Fruit fly (Drosophila melanogaster) whole organism, wandering third instar larva: ENCODE results near the gene Mcm3.

ENCODE experiments used
- Abd-B ChIP-seq: fragments of >200 bp; optimal IDR thresholded peaks from 2 replicates; lab custom pipeline; 2017; ENCODE audit warnings: missing biosample characterization, missing genetic modification characterization
- CG32264 ChIP-seq: fragments of 200-800 bp; sonication (Bioruptor generic); optimal IDR thresholded peaks from 2 replicates; lab custom pipeline; 2016; ENCODE audit warnings: missing biosample characterization, missing genetic modification characterization
- CG9705 ChIP-seq: fragments of 200-800 bp; sonication (Bioruptor generic); optimal IDR thresholded peaks from 2 replicates; lab custom pipeline; 2018; ENCODE audit warnings: missing biosample characterization, mild to moderate bottlenecking, missing genetic modification characterization
- CrebA ChIP-seq: fragments of 200-800 bp; sonication (Bioruptor generic); optimal IDR thresholded peaks from 2 replicates; lab custom pipeline; 2016; ENCODE audit warnings: missing biosample characterization, mild to moderate bottlenecking, missing genetic modification characterization, borderline replicate concordance
- Dfd ChIP-seq: fragments of >200 bp; optimal IDR thresholded peaks from 2 replicates; lab custom pipeline; 2017; ENCODE audit warnings: missing biosample characterization, missing genetic modification characterization
- Dif ChIP-seq: fragments of 200-275, 200-300 bp; sonication (Bioruptor generic); optimal IDR thresholded peaks from 2 replicates; lab custom pipeline; 2018; ENCODE audit warnings: missing biosample characterization, missing genetic modification characterization; ENCODE audit not compliant: partially characterized antibody
- GATAd ChIP-seq: sonication (Bioruptor generic); optimal IDR thresholded peaks from 2 replicates; lab custom pipeline; 2016; ENCODE audit warnings: missing biosample characterization, missing genetic modification characterization
- HLH106 ChIP-seq: fragments of 200-800 bp; optimal IDR thresholded peaks from 3 replicates; lab custom pipeline; 2019; ENCODE audit warnings: missing biosample characterization, mild to moderate bottlenecking, missing genetic modification characterization, moderate library complexity
- Hnf4 ChIP-seq: fragments of 200-800 bp; sonication (Bioruptor generic); optimal IDR thresholded peaks from 2 replicates; lab custom pipeline; 2016; ENCODE audit warnings: missing biosample characterization, mild to moderate bottlenecking, missing genetic modification characterization
- Hr78 ChIP-seq: fragments of >200 bp; optimal IDR thresholded peaks from 2 replicates; lab custom pipeline; 2017; ENCODE audit warnings: missing biosample characterization, missing genetic modification characterization
- Hr83 ChIP-seq: fragments of 200-300 bp; sonication (Bioruptor generic); optimal IDR thresholded peaks from 2 replicates; lab custom pipeline; 2016; ENCODE audit warnings: missing biosample characterization, mild to moderate bottlenecking, missing genetic modification characterization, moderate library complexity; ENCODE audit not compliant: poor library complexity, severe bottlenecking
- Jra ChIP-seq: sonication (Bioruptor generic); optimal IDR thresholded peaks from 2 replicates; lab custom pipeline; 2016; ENCODE audit warnings: missing biosample characterization, missing genetic modification characterization
- Mio ChIP-seq: sonication (Bioruptor generic); optimal IDR thresholded peaks from 2 replicates; lab custom pipeline; 2016; ENCODE audit warnings: missing biosample characterization, missing genetic modification characterization
- Myc ChIP-seq: fragments of >200 bp; optimal IDR thresholded peaks from 2 replicates; lab custom pipeline; 2017
- N ChIP-seq: fragments of >200 bp; optimal IDR thresholded peaks from 2 replicates; lab custom pipeline; 2018; ENCODE audit warnings: missing biosample characterization, missing external identifiers, missing genetic modification characterization
- OdsH ChIP-seq: fragments of 200-800 bp; sonication (Bioruptor generic); optimal IDR thresholded peaks from 2 replicates; lab custom pipeline; 2016; ENCODE audit warnings: missing biosample characterization, mild to moderate bottlenecking, missing genetic modification characterization
- Rel ChIP-seq, 2 experiments: fragments of 200-800 bp; sonication (Bioruptor generic) in 1 of 2; optimal IDR thresholded peaks; 2 replicates in 1 of 2; 3 replicates in 1 of 2; lab custom pipeline; 2016 to 2019; ENCODE audit warnings: mild to moderate bottlenecking in 2 of 2, missing biosample characterization in 2 of 2, missing genetic modification characterization in 2 of 2, moderate library complexity in 1 of 2
- Sp1 ChIP-seq: fragments of 200-800 bp; sonication (Bioruptor generic); optimal IDR thresholded peaks from 3 replicates; lab custom pipeline; 2019; ENCODE audit warnings: missing biosample characterization, mild to moderate bottlenecking, missing genetic modification characterization, moderate library complexity
- Vsx2 ChIP-seq: fragments of 200-300, 225-300 bp; sonication (Bioruptor generic); optimal IDR thresholded peaks from 2 replicates; lab custom pipeline; 2018; ENCODE audit warnings: missing biosample characterization, missing genetic modification characterization; ENCODE audit not compliant: partially characterized antibody
- br ChIP-seq: fragments of 200-800 bp; sonication (Bioruptor generic); optimal IDR thresholded peaks from 2 replicates; lab custom pipeline; 2016; ENCODE audit warnings: missing biosample characterization, missing genetic modification characterization
- brk ChIP-seq: fragments of 200-800 bp; sonication (Bioruptor generic); optimal IDR thresholded peaks from 2 replicates; lab custom pipeline; 2016; ENCODE audit warnings: missing biosample characterization, mild to moderate bottlenecking, missing genetic modification characterization
- dl ChIP-seq, 2 experiments: fragments of 175-275, 200-275 bp in 1 of 2; fragments of 200-275 bp in 1 of 2; sonication (Bioruptor generic); optimal IDR thresholded peaks; lab custom pipeline; 2018; ENCODE audit warnings: mild to moderate bottlenecking in 2 of 2, missing biosample characterization in 2 of 2, missing genetic modification characterization in 2 of 2, moderate library complexity in 2 of 2; ENCODE audit not compliant: partially characterized antibody in 2 of 2, insufficient read depth in 1 of 2
- dmrt93B ChIP-seq: fragments of 200-800 bp; sonication (Bioruptor generic); optimal IDR thresholded peaks from 2 replicates; lab custom pipeline; 2018; ENCODE audit warnings: missing biosample characterization, mild to moderate bottlenecking, missing genetic modification characterization
- dsf ChIP-seq: sonication (Bioruptor generic); optimal IDR thresholded peaks from 2 replicates; lab custom pipeline; 2016; ENCODE audit warnings: missing biosample characterization, missing genetic modification characterization, borderline replicate concordance
- ey ChIP-seq: fragments of 200-800 bp; sonication (Bioruptor generic); optimal IDR thresholded peaks from 2 replicates; lab custom pipeline; 2016; ENCODE audit warnings: missing biosample characterization, missing genetic modification characterization
- foxo ChIP-seq, 2 experiments: fragments of 200-800 bp; sonication (Bioruptor generic); optimal IDR thresholded peaks; 2 replicates in 1 of 2; 3 replicates in 1 of 2; lab custom pipeline; 2016 to 2017; ENCODE audit warnings: missing biosample characterization in 2 of 2, missing genetic modification characterization in 2 of 2
- fru ChIP-seq: fragments of 200-800 bp; sonication (Bioruptor generic); optimal IDR thresholded peaks from 3 replicates; lab custom pipeline; 2016; ENCODE audit warnings: missing biosample characterization, mild to moderate bottlenecking, missing genetic modification characterization
- h ChIP-seq: fragments of 200-800 bp; sonication (Bioruptor generic); optimal IDR thresholded peaks from 3 replicates; lab custom pipeline; 2016; ENCODE audit warnings: missing biosample characterization, mild to moderate bottlenecking, missing genetic modification characterization
- jim ChIP-seq: fragments of 175-275, 200-325 bp; sonication (Bioruptor generic); optimal IDR thresholded peaks from 2 replicates; lab custom pipeline; 2016; ENCODE audit warnings: missing biosample characterization, mild to moderate bottlenecking, missing genetic modification characterization
- lola ChIP-seq: fragments of >200 bp; optimal IDR thresholded peaks from 2 replicates; lab custom pipeline; 2017; ENCODE audit warnings: missing biosample characterization, missing genetic modification characterization
- pan ChIP-seq: fragments of >200 bp; optimal IDR thresholded peaks from 2 replicates; lab custom pipeline; 2017
- psq ChIP-seq: fragments of 200-800 bp; sonication (Bioruptor generic); optimal IDR thresholded peaks from 3 replicates; lab custom pipeline; 2017; ENCODE audit warnings: missing biosample characterization, mild to moderate bottlenecking, missing genetic modification characterization, moderate library complexity
- rgr ChIP-seq: fragments of 200-800 bp; sonication (Bioruptor generic); optimal IDR thresholded peaks from 3 replicates; lab custom pipeline; 2016; ENCODE audit warnings: missing biosample characterization, mild to moderate bottlenecking, missing genetic modification characterization
- sage ChIP-seq: fragments of 200-800 bp; sonication (Bioruptor generic); optimal IDR thresholded peaks from 2 replicates; lab custom pipeline; 2016; ENCODE audit warnings: missing biosample characterization, mild to moderate bottlenecking, missing genetic modification characterization
- sv ChIP-seq: fragments of 200-800 bp; sonication (Bioruptor generic); optimal IDR thresholded peaks from 3 replicates; lab custom pipeline; 2016; ENCODE audit warnings: missing biosample characterization, missing genetic modification characterization
- tai ChIP-seq: sonication (Bioruptor generic); optimal IDR thresholded peaks from 2 replicates; lab custom pipeline; 2016; ENCODE audit warnings: missing biosample characterization, missing genetic modification characterization
- usp ChIP-seq: fragments of >200 bp; optimal IDR thresholded peaks from 2 replicates; lab custom pipeline; 2017; ENCODE audit warnings: missing biosample characterization, missing genetic modification characterization
- woc ChIP-seq: sonication (Bioruptor generic); optimal IDR thresholded peaks from 2 replicates; lab custom pipeline; 2016; ENCODE audit warnings: missing biosample characterization, mild to moderate bottlenecking, missing genetic modification characterization

Mcm3 gene

DNA sequence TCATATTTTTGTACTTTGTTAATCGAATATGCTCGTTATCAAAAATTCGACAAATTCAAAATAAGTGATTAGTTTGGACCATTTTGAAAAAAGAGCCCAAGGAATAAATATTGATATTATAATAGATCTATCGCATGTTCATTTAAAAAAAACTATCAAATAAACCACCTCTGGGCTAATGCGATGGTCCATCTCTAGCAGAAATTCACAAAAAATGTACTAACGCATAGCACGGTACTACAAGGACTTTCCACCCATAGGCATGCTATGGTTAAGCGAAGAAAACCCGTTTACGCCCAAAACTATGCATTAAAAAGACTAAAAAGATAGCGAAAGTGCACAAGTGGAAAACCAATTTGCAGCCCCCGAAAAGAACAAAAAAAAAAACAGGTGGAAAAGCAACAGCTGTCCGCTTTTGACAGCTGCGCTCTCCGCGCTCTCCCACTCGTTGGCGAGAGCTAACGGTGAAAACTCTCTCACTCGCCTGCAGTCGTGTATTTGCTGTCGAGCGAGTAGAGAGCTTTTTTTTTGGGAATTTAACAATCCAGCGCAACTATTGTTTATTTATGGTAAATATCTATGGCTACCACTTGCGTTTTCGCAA lies 8.7 kb downstream of the Mcm3 start, which contains the start of gene CanB:
CanB (plus strand) TSS at position 241 of the 604 bp plus-strand sequence.
- TF ChIP-seq woc (GFP tag; lab: Kevin White, UChicago) (peak; percentile 68), br (GFP tag; lab: Kevin White, UChicago) (no peak), sv (GFP tag; lab: Kevin White, UChicago) (no peak), dmrt93B (GFP tag; lab: Kevin White, UChicago) (no peak), Sp1 (GFP tag; lab: Kevin White, UChicago) (no peak), lola (no peak), rgr (GFP tag; lab: Kevin White, UChicago) (peak; percentile 3), Hr78 (GFP tag; lab: Kevin White, UChicago) (no peak), HLH106 (tag; lab: Kevin White, UChicago) (no peak), Hnf4 (GFP tag; lab: Kevin White, UChicago) (no peak), fru (GFP tag; lab: Kevin White, UChicago) (no peak), GATAd (GFP tag; lab: Kevin White, UChicago) (no peak), usp (GFP tag; lab: Kevin White, UChicago) (no peak), foxo (GFP tag; optimal IDR thresholded peaks at IDR 0.05; lab: Kevin White, UChicago) (no peak), Mio (no peak), brk (GFP tag; lab: Kevin White, UChicago) (no peak), h (peak; percentile 23), Abd-B (GFP tag; lab: Kevin White, UChicago) (no peak), Rel (GFP tag; optimal IDR thresholded peaks at IDR 0.05; lab: Kevin White, UChicago) (no peak), Rel (tag; optimal IDR thresholded peaks at IDR 0.05; lab: Kevin White, UChicago) (no peak), psq (GFP tag; lab: Kevin White, UChicago) (no peak), tai (no peak), Myc (lab: Kevin White, UChicago) (peak; percentile 6), CrebA (no peak), CG9705 (no peak), N (GFP tag; lab: Kevin White, UChicago) (no peak), jim (GFP tag; lab: Kevin White, UChicago) (no peak), dsf (GFP tag; lab: Kevin White, UChicago) (no peak), dl (GFP tag; optimal IDR thresholded peaks at IDR 0.05; lab: Kevin White, UChicago; ENCODE audit: insufficient read depth in 1 of 2, partially characterized antibody in 2 of 2) (no peak), Vsx2 (no peak), Hr83 (peak; percentile 51), pan (lab: Kevin White, UChicago) (no peak), Dfd (GFP tag; lab: Kevin White, UChicago) (no peak), sage (GFP tag; lab: Kevin White, UChicago) (no peak), ey (no peak), Dif (GFP tag; lab: Kevin White, UChicago) (no peak), OdsH (GFP tag; lab: Kevin White, UChicago) (no peak)
- TF ChIP-seq, all 38 proteins: peak for 5

DNA sequence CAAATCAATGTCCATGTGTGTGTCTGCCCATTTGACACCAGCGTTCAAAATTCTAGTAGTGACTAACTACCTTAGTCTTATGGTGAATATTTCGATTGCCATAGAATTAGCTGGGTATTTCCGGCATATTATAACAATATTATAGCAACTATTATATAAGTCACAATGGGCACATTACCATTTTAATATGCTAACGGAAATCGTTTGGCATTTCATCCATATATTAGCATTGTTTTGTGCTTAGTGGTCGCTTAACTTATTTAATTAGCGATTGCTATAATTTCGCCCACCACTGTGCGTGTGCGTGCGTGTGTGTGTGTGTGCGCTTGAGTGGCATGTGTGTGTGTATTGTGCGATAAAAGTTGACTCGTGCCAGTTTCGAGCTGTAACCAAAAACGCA lies 13.1 kb downstream of the Mcm3 start:
- TF ChIP-seq N (GFP tag; lab: Kevin White, UChicago) (no peak), Hnf4 (GFP tag; lab: Kevin White, UChicago) (no peak), Vsx2 (no peak), Dfd (GFP tag; lab: Kevin White, UChicago) (peak; percentile 92), CG9705 (peak; percentile 80), ey (no peak), dmrt93B (GFP tag; lab: Kevin White, UChicago) (peak; percentile 83), psq (GFP tag; lab: Kevin White, UChicago) (peak; percentile 33), Rel (GFP tag; optimal IDR thresholded peaks at IDR 0.05; lab: Kevin White, UChicago) (no peak), Rel (tag; optimal IDR thresholded peaks at IDR 0.05; lab: Kevin White, UChicago) (no peak), HLH106 (tag; lab: Kevin White, UChicago) (peak; percentile 76), Dif (GFP tag; lab: Kevin White, UChicago) (no peak), pan (lab: Kevin White, UChicago) (no peak), rgr (GFP tag; lab: Kevin White, UChicago) (peak; percentile 33), sage (GFP tag; lab: Kevin White, UChicago) (no peak), Jra (no peak), brk (GFP tag; lab: Kevin White, UChicago) (no peak), sv (GFP tag; lab: Kevin White, UChicago) (no peak), br (GFP tag; lab: Kevin White, UChicago) (peak; percentile 64), CrebA (no peak), Hr78 (GFP tag; lab: Kevin White, UChicago) (no peak), fru (GFP tag; lab: Kevin White, UChicago) (no peak), Hr83 (no peak), GATAd (GFP tag; lab: Kevin White, UChicago) (no peak), Myc (lab: Kevin White, UChicago) (no peak), OdsH (GFP tag; lab: Kevin White, UChicago) (peak; percentile 26), Abd-B (GFP tag; lab: Kevin White, UChicago) (no peak), Sp1 (GFP tag; lab: Kevin White, UChicago) (peak; percentile 76), jim (GFP tag; lab: Kevin White, UChicago) (no peak), CG32264 (GFP tag; lab: Kevin White, UChicago) (no peak), lola (no peak), tai (no peak), dl (GFP tag; optimal IDR thresholded peaks at IDR 0.05; lab: Kevin White, UChicago; ENCODE audit: insufficient read depth in 1 of 2, partially characterized antibody in 2 of 2) (no peak), usp (GFP tag; lab: Kevin White, UChicago) (no peak), h (peak; percentile 61), Mio (no peak), woc (GFP tag; lab: Kevin White, UChicago) (no peak)
- TF ChIP-seq, all 38 proteins: peak for 10
